Fruit fly (Drosophila melanogaster): Measurements from ENCODE around the gene fid.

fid gene

DNA sequence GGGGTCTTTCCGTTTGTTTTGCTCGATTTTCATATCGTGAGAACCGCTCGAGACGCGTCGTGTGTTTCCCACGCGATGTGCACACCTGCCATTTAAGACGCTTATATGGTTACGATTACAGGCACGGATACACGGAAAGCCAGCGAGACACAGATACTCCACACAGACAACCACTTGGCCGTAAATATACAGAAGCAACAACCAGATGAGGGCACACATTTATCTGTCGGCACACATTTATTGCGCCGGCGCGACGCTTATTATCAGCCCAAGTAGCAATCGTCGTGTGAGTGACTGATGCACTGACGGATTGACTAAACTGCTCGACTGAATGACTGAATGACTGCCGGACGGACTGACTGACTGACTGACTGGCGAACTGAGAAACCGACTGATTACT lies 60.7 kb downstream of the fid start:
- no peak for TF ChIP-seq Hr78 (GFP tag; optimal IDR thresholded peaks at IDR 0.05)
- no peak for TF ChIP-seq Dbx (GFP tag; IDR thresholded peaks at IDR 0.05)
- TF ChIP-seq CG15479 (GFP tag; optimal IDR thresholded peaks at IDR 0.05), result peak; percentile 93
- TF ChIP-seq odd (GFP tag; optimal IDR thresholded peaks at IDR 0.05), result peak; percentile 64
- TF ChIP-seq CG3163 (GFP tag; optimal IDR thresholded peaks at IDR 0.05), result no peak
- peak; percentile 45 for TF ChIP-seq da (GFP tag; optimal IDR thresholded peaks at IDR 0.05)
- TF ChIP-seq amos (GFP tag; IDR thresholded peaks at IDR 0.05; ENCODE audit: partially characterized antibody), result no peak
- no peak for TF ChIP-seq tna (GFP tag; IDR thresholded peaks at IDR 0.05; ENCODE audit: partially characterized antibody)
- TF ChIP-seq pros (GFP tag; optimal IDR thresholded peaks at IDR 0.05), result peak; percentile 75
- no peak for TF ChIP-seq CG4707 (GFP tag; optimal IDR thresholded peaks at IDR 0.05)
- no peak for TF ChIP-seq CG2120 (GFP tag; optimal IDR thresholded peaks at IDR 0.05)
- no peak for TF ChIP-seq sens-2 (GFP tag; IDR thresholded peaks at IDR 0.05)
- TF ChIP-seq CG17912 (GFP tag; optimal IDR thresholded peaks at IDR 0.05), result peak; percentile 10
- TF ChIP-seq az2 (GFP tag; optimal IDR thresholded peaks at IDR 0.05), result no peak
- TF ChIP-seq CG2875 (GFP tag; optimal IDR thresholded peaks at IDR 0.05), result no peak
- TF ChIP-seq HLHmδ (GFP tag; optimal IDR thresholded peaks at IDR 0.05), result peak; percentile 80
- TF ChIP-seq CG10366 (GFP tag; IDR thresholded peaks at IDR 0.05), result no peak
- no peak for TF ChIP-seq CG8924 (tag; optimal IDR thresholded peaks at IDR 0.05)
- TF ChIP-seq cas (GFP tag; IDR thresholded peaks at IDR 0.05), result no peak
- no peak for TF ChIP-seq Scr (GFP tag; IDR thresholded peaks at IDR 0.05; ENCODE audit: partially characterized antibody)
- peak in 1 of 2 experiments; percentile 91 for TF ChIP-seq tll (GFP tag; optimal IDR thresholded peaks at IDR 0.05)
- TF ChIP-seq ro (GFP tag; IDR thresholded peaks at IDR 0.05), result no peak
- TF ChIP-seq CG13287 (GFP tag; IDR thresholded peaks at IDR 0.05; ENCODE audit: partially characterized antibody), result no peak
- TF ChIP-seq lov (optimal IDR thresholded peaks at IDR 0.05), result peak; percentile 100
- no peak for TF ChIP-seq lov (GFP tag; IDR thresholded peaks at IDR 0.05)
- TF ChIP-seq grn (GFP tag; optimal IDR thresholded peaks at IDR 0.05), result peak; percentile 47
- TF ChIP-seq ci (GFP tag; IDR thresholded peaks at IDR 0.05), result no peak
- peak in 1 of 2 experiments; percentile 100 for TF ChIP-seq sc (optimal IDR thresholded peaks at IDR 0.05)
- no peak for TF ChIP-seq sc (GFP tag; optimal IDR thresholded peaks at IDR 0.05)
- no peak for TF ChIP-seq gt (GFP tag; IDR thresholded peaks at IDR 0.05)
- TF ChIP-seq ase (GFP tag; IDR thresholded peaks at IDR 0.05), result no peak
- no peak for TF ChIP-seq H15 (GFP tag; IDR thresholded peaks at IDR 0.05)
- peak; percentile 64 for TF ChIP-seq kah (GFP tag; optimal IDR thresholded peaks at IDR 0.05)
- no peak for TF ChIP-seq wdn (GFP tag; IDR thresholded peaks at IDR 0.05)
- no peak for TF ChIP-seq CG8359 (GFP tag; optimal IDR thresholded peaks at IDR 0.05; ENCODE audit: borderline replicate concordance)
- no peak for TF ChIP-seq Sry-β (GFP tag; optimal IDR thresholded peaks at IDR 0.05)
- TF ChIP-seq ranshi (GFP tag; IDR thresholded peaks at IDR 0.05), result no peak
- peak; percentile 52 for TF ChIP-seq abd-A (tag; optimal IDR thresholded peaks at IDR 0.05)
- TF ChIP-seq Usf (GFP tag; optimal IDR thresholded peaks at IDR 0.05), result no peak
- no peak for TF ChIP-seq vfl (GFP tag; optimal IDR thresholded peaks at IDR 0.05)
- TF ChIP-seq kni (GFP tag; optimal IDR thresholded peaks at IDR 0.05), result peak; percentile 84
- no peak for TF ChIP-seq BtbVII (GFP tag; optimal IDR thresholded peaks at IDR 0.05)
- peak; percentile 97 for TF ChIP-seq zen (tag; optimal IDR thresholded peaks at IDR 0.05)
- 0 out of 3 replicates have a peak, but pooled peaks have one; percentile 33 for TF ChIP-seq sr (GFP tag; IDR thresholded peaks at IDR 0.05)
- TF ChIP-seq aop (GFP tag; IDR thresholded peaks at IDR 0.05), result no peak
- peak; percentile 79 for TF ChIP-seq twi (tag; optimal IDR thresholded peaks at IDR 0.05)
- no peak for TF ChIP-seq emc (GFP tag; optimal IDR thresholded peaks at IDR 0.05)
- TF ChIP-seq mld (GFP tag; IDR thresholded peaks at IDR 0.05; ENCODE audit: partially characterized antibody), result no peak
- TF ChIP-seq CG7745 (tag; optimal IDR thresholded peaks at IDR 0.05), result no peak
- no peak for TF ChIP-seq hb (GFP tag; IDR thresholded peaks at IDR 0.05; ENCODE audit: partially characterized antibody)
- TF ChIP-seq CG2199 (GFP tag; IDR thresholded peaks at IDR 0.05), result peak; percentile 57; the same call in 1 of the 3 replicates
